Worm (Caenorhabditis elegans) whole organism, late embryonic: ENCODE results near the gene cox-15.

Source experiments
- C08G9.2 ChIP-seq: sonication (generic microtip); optimal IDR thresholded peaks from 2 replicates; lab custom pipeline; 2016; ENCODE audit warnings: mild to moderate bottlenecking, missing genetic modification characterization, moderate library complexity, missing compliant biosample characterization
- F13H6.1 ChIP-seq: sonication (generic microtip); optimal IDR thresholded peaks from 2 replicates; lab custom pipeline; 2016; ENCODE audit warnings: missing genetic modification characterization, missing compliant biosample characterization
- K02D7.2 ChIP-seq: sonication (generic microtip); optimal IDR thresholded peaks from 2 replicates; lab custom pipeline; 2017; ENCODE audit warnings: mild to moderate bottlenecking, missing genetic modification characterization, missing compliant biosample characterization
- Y22D7AL.16 ChIP-seq: sonication (generic microtip); optimal IDR thresholded peaks from 2 replicates; lab custom pipeline; 2016; ENCODE audit warnings: missing genetic modification characterization, missing compliant biosample characterization
- ahr-1 ChIP-seq: sonication (generic microtip); optimal IDR thresholded peaks from 2 replicates; lab custom pipeline; 2016; ENCODE audit warnings: missing genetic modification characterization, missing compliant biosample characterization
- ama-1 ChIP-seq: fragments of 150-350 bp; optimal IDR thresholded peaks from 2 replicates; lab custom pipeline; 2014
- ceh-2 ChIP-seq: sonication (generic microtip); optimal IDR thresholded peaks from 2 replicates; lab custom pipeline; 2016; ENCODE audit warnings: missing genotype, missing genetic modification characterization, missing compliant biosample characterization
- ceh-34 ChIP-seq: sonication (generic microtip); optimal IDR thresholded peaks from 2 replicates; lab custom pipeline; 2016; ENCODE audit warnings: mild to moderate bottlenecking, missing genetic modification characterization, missing compliant biosample characterization
- ceh-48 ChIP-seq: sonication (generic microtip); optimal IDR thresholded peaks from 2 replicates; lab custom pipeline; 2016; ENCODE audit warnings: missing genetic modification characterization, inconsistent platforms, missing compliant biosample characterization
- ceh-6 ChIP-seq: fragments of 200-800 bp; sonication (Bioruptor generic); optimal IDR thresholded peaks from 2 replicates; lab custom pipeline; 2018; ENCODE audit warnings: mild to moderate bottlenecking, missing genetic modification characterization, missing compliant biosample characterization
- che-1 ChIP-seq: sonication (generic microtip); optimal IDR thresholded peaks from 2 replicates; lab custom pipeline; 2016; ENCODE audit warnings: mild to moderate bottlenecking, missing genetic modification characterization, missing compliant biosample characterization
- dve-1 ChIP-seq: sonication (generic microtip); optimal IDR thresholded peaks from 2 replicates; lab custom pipeline; 2017; ENCODE audit warnings: antibody characterized with exemption, mild to moderate bottlenecking, missing genetic modification characterization, missing compliant biosample characterization
- ets-4 ChIP-seq: sonication (generic microtip); optimal IDR thresholded peaks from 2 replicates; lab custom pipeline; 2016; ENCODE audit warnings: missing genetic modification characterization, missing compliant biosample characterization
- eyg-1 ChIP-seq: sonication (generic microtip); optimal IDR thresholded peaks from 2 replicates; lab custom pipeline; 2016; ENCODE audit warnings: missing genotype, missing genetic modification characterization, missing compliant biosample characterization
- fax-1 ChIP-seq: sonication (generic microtip); optimal IDR thresholded peaks from 2 replicates; lab custom pipeline; 2016; ENCODE audit warnings: missing genotype, missing genetic modification characterization, missing compliant biosample characterization
- hlh-15 ChIP-seq: sonication (generic microtip); optimal IDR thresholded peaks from 2 replicates; lab custom pipeline; 2016; ENCODE audit warnings: missing genetic modification characterization, missing compliant biosample characterization
- lim-6 ChIP-seq: sonication (generic microtip); optimal IDR thresholded peaks from 2 replicates; lab custom pipeline; 2016; ENCODE audit warnings: missing genetic modification characterization, missing compliant biosample characterization
- lin-11 ChIP-seq: fragments of 200-800 bp; sonication (Bioruptor generic); optimal IDR thresholded peaks from 2 replicates; lab custom pipeline; 2018; ENCODE audit warnings: mild to moderate bottlenecking, missing genetic modification characterization, missing compliant biosample characterization
- madf-2 ChIP-seq: sonication (generic microtip); optimal IDR thresholded peaks from 2 replicates; lab custom pipeline; 2017; ENCODE audit warnings: missing genetic modification characterization, missing compliant biosample characterization
- nfya-1 ChIP-seq: sonication (generic microtip); optimal IDR thresholded peaks from 2 replicates; lab custom pipeline; 2017; ENCODE audit warnings: missing genetic modification characterization, mild to moderate bottlenecking, missing compliant biosample characterization, antibody characterized with exemption, moderate library complexity
- odd-2 ChIP-seq: sonication (generic microtip); optimal IDR thresholded peaks from 2 replicates; lab custom pipeline; 2017; ENCODE audit warnings: antibody characterized with exemption, mild to moderate bottlenecking, missing genetic modification characterization, missing compliant biosample characterization
- pag-3 ChIP-seq: sonication (generic microtip); optimal IDR thresholded peaks from 2 replicates; lab custom pipeline; 2016; ENCODE audit warnings: missing compliant biosample characterization, missing genetic modification characterization, borderline replicate concordance
- pax-1 ChIP-seq: fragments of 150-350 bp; optimal IDR thresholded peaks from 2 replicates; lab custom pipeline; 2014; ENCODE audit warnings: missing biosample characterization, missing genetic modification characterization
- pqm-1 ChIP-seq: sonication (generic microtip); optimal IDR thresholded peaks from 2 replicates; lab custom pipeline; 2016; ENCODE audit warnings: missing genetic modification characterization, missing compliant biosample characterization
- sox-2 ChIP-seq: fragments of 200-800 bp; sonication (Bioruptor generic); IDR thresholded peaks from 2 replicates; pipeline ENCODE4 v1.3.6; 2022; ENCODE audit warnings: missing genetic modification reagents, missing genetic modification characterization, missing compliant biosample characterization
- ttx-3 ChIP-seq: sonication (generic microtip); optimal IDR thresholded peaks from 2 replicates; lab custom pipeline; 2016; ENCODE audit warnings: missing genetic modification reagents, missing genetic modification characterization, missing compliant biosample characterization
- unc-3 ChIP-seq, 2 experiments: fragments of 200-800 bp in 1 of 2; sonication (Bioruptor generic) in 1 of 2; sonication (generic microtip) in 1 of 2; conservative IDR thresholded peaks in 1 of 2; optimal IDR thresholded peaks in 1 of 2; 2 replicates each; pipeline versions ENCODE4 v1.3.6 to Lab custom; 2016 to 2022; ENCODE audit warnings: missing compliant biosample characterization in 2 of 2, missing genetic modification characterization in 2 of 2, missing genetic modification reagents in 1 of 2
- unc-55 ChIP-seq: sonication (generic microtip); optimal IDR thresholded peaks from 2 replicates; lab custom pipeline; 2017; ENCODE audit warnings: missing biosample characterization, missing genetic modification reagents, missing genetic modification characterization
- unc-86 ChIP-seq: sonication (generic microtip); optimal IDR thresholded peaks from 2 replicates; lab custom pipeline; 2016; ENCODE audit warnings: missing genetic modification characterization, missing compliant biosample characterization
- zip-5 ChIP-seq: sonication (generic microtip); optimal IDR thresholded peaks from 2 replicates; lab custom pipeline; 2016; ENCODE audit warnings: missing genetic modification characterization, missing compliant biosample characterization

Gene cox-15

ce11 chrII:11236274-11236673 is 1.5 kb upstream of the cox-15 start, which contains the start of gene cchl-1:
TSS of gene cchl-1 (minus strand) at chrII:11236387.
- no peak for TF ChIP-seq unc-55
- peak; percentile 7 for TF ChIP-seq nfya-1
- TF ChIP-seq Y22D7AL.16: no peak
- TF ChIP-seq eyg-1: no peak
- no peak for TF ChIP-seq unc-86 (tag; lab: Kevin White, UChicago)
- TF ChIP-seq ttx-3 (tag; lab: Kevin White, UChicago): no peak
- no peak for TF ChIP-seq odd-2
- no peak for TF ChIP-seq F13H6.1 (tag; lab: Kevin White, UChicago)

ce11 chrII:11226379-11226778 is 8.4 kb downstream of the cox-15 start, which contains the start of gene T06D8.2:
TSS of gene T06D8.2 (plus strand) at chrII:11226679.
- TF ChIP-seq sox-2 (GFP tag; lab: Robert Waterston, UW) (no peak), K02D7.2 (tag; lab: Kevin White, UChicago) (no peak), lim-6 (tag; lab: Kevin White, UChicago) (no peak), C08G9.2 (tag; lab: Kevin White, UChicago) (no peak), ttx-3 (tag; lab: Kevin White, UChicago) (no peak), ets-4 (tag; lab: Kevin White, UChicago) (no peak), ceh-34 (tag; lab: Kevin White, UChicago) (no peak), ceh-48 (tag; lab: Kevin White, UChicago) (no peak), madf-2 (tag; lab: Kevin White, UChicago) (no peak), pag-3 (tag; lab: Kevin White, UChicago) (no peak), ceh-2 (tag; lab: Kevin White, UChicago) (no peak)
- TF ChIP-seq, all 69 proteins: peak for 0

DNA sequence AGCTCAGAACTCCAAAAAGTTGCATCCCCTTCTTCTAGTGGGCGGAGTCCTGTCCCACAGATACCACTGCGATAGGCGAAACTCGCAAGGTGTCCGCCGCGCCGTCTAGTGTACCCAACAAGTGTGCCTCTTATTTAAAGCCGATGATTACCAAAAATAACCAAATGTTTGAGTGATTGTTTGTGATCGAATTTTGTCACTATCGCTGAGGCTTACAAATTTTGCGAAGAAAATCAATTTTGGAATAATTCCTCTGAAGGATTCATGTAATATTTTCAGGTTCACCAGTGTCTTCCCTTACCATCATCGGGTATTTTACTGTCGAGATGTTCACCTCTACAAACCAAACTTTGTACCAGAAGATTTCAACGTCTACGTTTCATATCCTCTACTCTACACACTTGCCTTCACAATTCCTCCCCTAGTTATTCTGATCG is 10.7 kb downstream of the cox-15 start:
- TF ChIP-seq dve-1 (tag; lab: Kevin White, UChicago): peak; percentile 17
- no peak for TF ChIP-seq ahr-1
- TF ChIP-seq ama-1 (lab: Kevin White, UChicago): peak; percentile 88
- TF ChIP-seq nfya-1: peak; percentile 50

DNA sequence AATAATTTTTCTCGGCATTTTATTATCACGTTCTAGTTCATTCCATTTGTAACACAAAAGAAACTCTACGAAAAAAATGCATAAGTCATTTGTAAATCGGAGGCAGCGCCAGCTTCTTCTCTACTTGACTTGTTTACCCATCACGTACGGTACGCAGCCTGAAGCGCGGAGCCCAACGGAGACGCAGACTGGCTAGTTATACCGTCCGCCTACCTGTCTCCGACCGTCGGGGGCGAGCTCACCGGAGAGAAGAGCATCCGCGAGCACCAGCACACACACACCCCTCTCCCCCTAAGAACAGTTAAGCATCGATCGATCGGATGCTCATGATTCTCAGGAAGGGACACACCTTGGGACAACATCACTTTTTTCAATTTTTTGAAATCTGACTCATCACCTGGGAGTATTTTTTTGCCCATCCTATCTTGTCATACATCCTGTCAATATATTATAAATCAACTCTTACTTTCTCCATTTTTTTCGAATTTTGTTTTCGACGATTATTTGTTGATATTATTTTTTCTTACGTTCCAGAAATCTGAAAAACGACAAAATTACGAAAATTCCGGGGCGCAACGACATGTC is 12.9 kb downstream of the cox-15 start, which contains the start of gene plpr-1:
plpr-1 (plus strand) TSS at position 535 of the 585 bp plus-strand sequence.
- peak; percentile 19 for TF ChIP-seq ets-4 (tag; lab: Kevin White, UChicago)
- no peak for TF ChIP-seq ahr-1

DNA sequence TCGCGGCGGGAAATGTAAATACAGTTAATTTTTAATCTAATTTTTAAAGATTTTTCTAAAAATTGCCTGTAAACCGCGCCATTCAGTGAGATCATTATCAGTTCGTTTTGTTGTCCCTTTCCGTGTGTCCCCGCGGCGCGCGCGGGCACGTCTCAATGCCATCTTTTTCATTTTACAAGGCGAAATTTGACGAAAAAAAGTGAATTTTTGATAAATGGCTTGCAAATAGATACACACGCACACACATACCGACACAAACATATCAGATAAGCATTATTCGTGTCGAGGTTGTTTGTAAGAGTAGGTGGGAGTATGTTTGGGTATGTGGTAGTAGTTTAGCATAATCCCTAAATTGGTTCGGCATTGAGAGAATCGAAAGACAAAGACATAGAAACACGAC is 29.0 kb downstream of the cox-15 start:
- TF ChIP-seq nfya-1 (no peak), pax-1 (tag; lab: Kevin White, UChicago) (no peak), unc-3 (GFP tag; conservative IDR thresholded peaks at IDR 0.05; lab: Robert Waterston, UW) (no peak), unc-3 (tag; optimal IDR thresholded peaks at IDR 0.05; lab: Kevin White, UChicago) (no peak), ceh-6 (no peak), pqm-1 (tag; lab: Kevin White, UChicago) (no peak), lin-11 (no peak), fax-1 (no peak), che-1 (tag; lab: Kevin White, UChicago) (no peak), zip-5 (tag; lab: Kevin White, UChicago) (no peak), pag-3 (tag; lab: Kevin White, UChicago) (no peak), hlh-15 (tag; lab: Kevin White, UChicago) (no peak), eyg-1 (no peak)

ce11 chrII:11204731-11205130 is 30.0 kb downstream of the cox-15 start:
- TF ChIP-seq pqm-1 (tag; lab: Kevin White, UChicago): no peak
- TF ChIP-seq, all 69 proteins: peak for 0
